Fruit fly (Drosophila melanogaster): ENCODE data around the gene CG1910.

DNA sequence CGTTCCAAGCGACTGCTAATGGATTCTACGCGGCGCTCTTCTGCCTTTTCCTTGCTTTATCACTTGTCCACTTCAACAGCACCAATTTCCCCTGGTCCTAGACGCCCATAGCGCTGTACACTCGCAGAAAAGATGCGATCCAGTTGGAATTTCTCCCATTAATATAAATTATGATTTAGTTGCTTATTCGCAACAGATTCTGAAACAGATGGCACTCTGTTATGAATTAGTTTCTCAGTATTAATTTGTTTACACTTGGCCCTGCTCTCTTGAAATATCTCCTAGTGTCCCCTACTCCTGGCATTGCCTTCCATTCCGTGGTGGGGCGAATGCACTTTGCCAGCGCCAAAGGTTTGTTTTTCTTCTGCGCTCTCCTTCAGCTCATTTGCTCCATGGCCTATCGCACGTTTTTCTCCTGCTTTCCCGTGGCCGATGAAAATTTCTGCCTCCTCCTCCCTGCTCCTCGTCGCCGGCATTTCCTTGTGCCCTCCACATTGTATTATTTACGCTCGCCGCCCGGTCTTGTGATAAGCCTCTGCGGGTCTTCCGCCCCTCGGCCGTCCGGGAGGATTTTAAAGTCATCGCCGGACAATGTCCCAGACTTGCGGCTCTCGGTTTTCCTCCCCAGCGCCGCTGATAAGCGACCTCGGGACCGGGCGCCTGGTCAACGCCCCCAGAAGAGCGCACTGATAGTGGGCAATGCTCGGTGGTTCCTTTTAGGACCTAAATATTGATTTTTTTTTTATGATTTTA, 41.1 kb upstream of the CG1910 start:
- TF ChIP-seq ttk (optimal IDR thresholded peaks at IDR 0.05) (no peak), h (optimal IDR thresholded peaks at IDR 0.05) (no peak), insv (optimal IDR thresholded peaks at IDR 0.05) (no peak), psq (optimal IDR thresholded peaks at IDR 0.05) (no peak), Sin3A (optimal IDR thresholded peaks at IDR 0.05) (no peak)

Data from Kc167 (cell line).